Fruit fly (Drosophila melanogaster) whole organism, adult: Measurements from ENCODE around the gene CG14915.

ENCODE experiments used
- CG11617 ChIP-seq: fragments of 200-800 bp; sonication (Bioruptor generic); optimal IDR thresholded peaks from 2 replicates; lab custom pipeline; 2017; ENCODE audit warnings: mild to moderate bottlenecking, missing biosample characterization, missing genetic modification reagents, missing genetic modification characterization
- CG12768 ChIP-seq: fragments of 200-800 bp; sonication (Bioruptor generic); optimal IDR thresholded peaks from 2 replicates; lab custom pipeline; 2017; ENCODE audit warnings: missing biosample characterization, missing genetic modification characterization, mild to moderate bottlenecking, moderate library complexity, missing genetic modification reagents
- CG14711 ChIP-seq: fragments of 200-800 bp; sonication (Bioruptor generic); optimal IDR thresholded peaks from 2 replicates; lab custom pipeline; 2018; ENCODE audit warnings: missing biosample characterization, mild to moderate bottlenecking, missing genetic modification characterization, moderate library complexity
- CG1620 ChIP-seq: fragments of 200-800 bp; sonication (Bioruptor generic); optimal IDR thresholded peaks from 2 replicates; lab custom pipeline; 2016; ENCODE audit warnings: missing biosample characterization, missing genetic modification characterization
- CG33017 ChIP-seq: fragments of 200-800 bp; sonication (Bioruptor generic); optimal IDR thresholded peaks from 2 replicates; lab custom pipeline; 2018; ENCODE audit warnings: missing biosample characterization, mild to moderate bottlenecking, missing genetic modification characterization, moderate library complexity
- CG5204 ChIP-seq: fragments of 200-800 bp; sonication (Bioruptor generic); optimal IDR thresholded peaks from 2 replicates; lab custom pipeline; 2016; ENCODE audit warnings: missing biosample characterization, missing genetic modification characterization
- CG7045 ChIP-seq: fragments of 200-800 bp; sonication (Bioruptor generic); optimal IDR thresholded peaks from 2 replicates; lab custom pipeline; 2017; ENCODE audit warnings: missing biosample characterization, mild to moderate bottlenecking, missing genetic modification characterization
- CG7101 ChIP-seq: fragments of 200-800 bp; sonication (Bioruptor generic); optimal IDR thresholded peaks from 2 replicates; lab custom pipeline; 2018; ENCODE audit warnings: missing biosample characterization, mild to moderate bottlenecking, missing genetic modification characterization, moderate library complexity
- Clk ChIP-seq: fragments of 200-800 bp; sonication (Bioruptor generic); optimal IDR thresholded peaks from 2 replicates; lab custom pipeline; 2017; ENCODE audit warnings: missing biosample characterization, missing genetic modification characterization
- Crg-1 ChIP-seq: fragments of 200-800 bp; sonication (Bioruptor generic); optimal IDR thresholded peaks from 2 replicates; lab custom pipeline; 2016; ENCODE audit warnings: missing biosample characterization, missing genetic modification characterization
- Hr96 ChIP-seq: fragments of 200-800 bp; sonication (Bioruptor generic); optimal IDR thresholded peaks from 2 replicates; lab custom pipeline; 2016; ENCODE audit warnings: missing biosample characterization, missing genetic modification characterization
- Mnt ChIP-seq: fragments of 200-800 bp; sonication (Bioruptor generic); optimal IDR thresholded peaks from 2 replicates; lab custom pipeline; 2016; ENCODE audit warnings: missing biosample characterization, mild to moderate bottlenecking, missing genetic modification characterization
- bab1 ChIP-seq: fragments of 200-800 bp; sonication (Bioruptor generic); optimal IDR thresholded peaks from 3 replicates; lab custom pipeline; 2019; ENCODE audit warnings: missing biosample characterization, mild to moderate bottlenecking, missing genetic modification characterization, moderate library complexity
- cic ChIP-seq: fragments of 200-800 bp; sonication (Bioruptor generic); optimal IDR thresholded peaks from 2 replicates; lab custom pipeline; 2017; ENCODE audit warnings: missing biosample characterization, mild to moderate bottlenecking, missing genetic modification characterization, moderate library complexity
- cnc ChIP-seq, 2 experiments: fragments of >200 bp; optimal IDR thresholded peaks; 2 replicates each; lab custom pipeline; 2017
- kay ChIP-seq: fragments of 200-800 bp; sonication (Bioruptor generic); peaks from one replicate; lab custom pipeline; 2016; ENCODE audit warnings: missing biosample characterization, missing genetic modification characterization, borderline replicate concordance
- ovo ChIP-seq: fragments of 200-800 bp; sonication (Bioruptor generic); optimal IDR thresholded peaks from 2 replicates; lab custom pipeline; 2016; ENCODE audit warnings: missing biosample characterization, missing genetic modification characterization
- pad ChIP-seq: fragments of 200-800 bp; sonication (Bioruptor generic); optimal IDR thresholded peaks from 3 replicates; lab custom pipeline; 2017; ENCODE audit warnings: missing biosample characterization, missing genetic modification characterization, mild to moderate bottlenecking, moderate library complexity, missing genetic modification reagents
- tj ChIP-seq: fragments of 200-800 bp; sonication (Bioruptor generic); optimal IDR thresholded peaks from 3 replicates; lab custom pipeline; 2017; ENCODE audit warnings: missing biosample characterization, mild to moderate bottlenecking, missing genetic modification characterization, moderate library complexity
- toe ChIP-seq: fragments of 200-800 bp; sonication (Bioruptor generic); optimal IDR thresholded peaks from 2 replicates; lab custom pipeline; 2016; ENCODE audit warnings: missing biosample characterization, missing genetic modification characterization

Gene CG14915

DNA sequence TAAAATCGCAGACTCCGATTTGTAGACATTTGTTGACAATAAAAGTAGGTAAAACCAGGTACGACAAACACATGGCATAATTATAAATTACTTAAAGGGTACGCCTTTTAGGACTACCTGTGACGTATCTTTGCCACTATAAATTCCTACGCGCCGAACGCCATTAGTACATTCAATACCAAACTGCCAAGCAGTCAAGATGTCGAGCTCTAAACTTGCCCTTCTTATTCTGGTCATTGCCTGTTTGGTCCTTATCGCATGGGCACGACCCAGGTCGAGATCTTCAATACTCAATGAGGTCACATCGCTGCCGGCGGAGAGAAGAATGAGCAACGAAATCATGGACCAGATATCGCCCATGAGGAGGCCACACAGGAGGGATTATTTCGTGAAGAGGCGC lies at the start of gene CG14915:
Gene CG14915, plus strand, starts transcription at position 166 of the 400 bp plus-strand sequence.
- TF ChIP-seq pad = no peak
- no peak for TF ChIP-seq tj (GFP tag; lab: Kevin White, UChicago)
- no peak for TF ChIP-seq CG14711
- TF ChIP-seq Mnt = no peak
- TF ChIP-seq CG5204 = no peak
- TF ChIP-seq Crg-1 (GFP tag; lab: Kevin White, UChicago) = no peak
- TF ChIP-seq CG12768 = no peak
- TF ChIP-seq cnc (optimal IDR thresholded peaks at IDR 0.05; lab: Kevin White, UChicago) = no peak
- TF ChIP-seq cic = no peak
- no peak for TF ChIP-seq kay
- TF ChIP-seq Hr96 (GFP tag; lab: Kevin White, UChicago) = no peak

DNA sequence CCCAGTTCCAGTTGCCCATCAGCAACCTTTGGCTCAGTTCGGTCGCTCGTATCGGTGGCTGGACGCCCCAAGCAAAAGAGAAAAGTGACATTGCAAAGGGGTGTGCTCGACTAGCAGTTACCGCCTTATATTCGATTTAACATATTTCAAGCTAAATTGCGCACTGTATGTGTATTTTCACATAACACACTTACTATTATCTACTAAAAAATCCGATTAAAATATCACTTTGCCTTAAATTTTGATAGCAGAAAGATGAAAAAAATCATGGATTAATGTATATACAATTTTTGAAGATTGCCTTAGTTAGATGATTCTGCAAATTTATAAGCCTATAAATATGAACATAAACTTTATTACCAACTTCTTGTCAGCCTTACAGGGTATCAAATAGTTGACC lies 49.2 kb upstream of the CG14915 start:
- no peak for TF ChIP-seq CG11617 (GFP tag; lab: Kevin White, UChicago)
- TF ChIP-seq pad = no peak
- TF ChIP-seq CG7101 (tag; lab: Kevin White, UChicago) = no peak

DNA sequence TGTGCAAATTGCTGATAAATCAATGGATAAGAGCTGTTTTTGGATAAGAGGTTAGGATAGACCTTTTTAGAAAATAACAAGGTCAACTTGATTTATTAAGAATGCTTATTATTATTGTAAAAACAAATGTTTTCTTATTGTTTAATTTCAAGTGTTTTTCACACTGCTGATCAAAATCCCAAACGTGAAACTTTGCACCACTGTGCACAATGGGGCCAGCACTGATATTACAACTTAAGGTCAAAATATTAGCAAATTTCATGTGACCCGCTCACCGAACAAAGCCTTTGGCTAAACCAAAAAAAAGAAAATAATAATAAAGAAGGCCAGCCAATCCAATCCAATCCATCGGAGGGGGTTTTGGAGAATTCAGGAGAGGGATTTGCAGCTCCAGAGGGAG lies 48.0 kb upstream of the CG14915 start:
- TF ChIP-seq Crg-1 (GFP tag; lab: Kevin White, UChicago) (no peak), cic (no peak), CG12768 (no peak), Hr96 (GFP tag; lab: Kevin White, UChicago) (no peak), kay (no peak), CG7101 (tag; lab: Kevin White, UChicago) (no peak), CG1620 (GFP tag; lab: Kevin White, UChicago) (no peak)

DNA sequence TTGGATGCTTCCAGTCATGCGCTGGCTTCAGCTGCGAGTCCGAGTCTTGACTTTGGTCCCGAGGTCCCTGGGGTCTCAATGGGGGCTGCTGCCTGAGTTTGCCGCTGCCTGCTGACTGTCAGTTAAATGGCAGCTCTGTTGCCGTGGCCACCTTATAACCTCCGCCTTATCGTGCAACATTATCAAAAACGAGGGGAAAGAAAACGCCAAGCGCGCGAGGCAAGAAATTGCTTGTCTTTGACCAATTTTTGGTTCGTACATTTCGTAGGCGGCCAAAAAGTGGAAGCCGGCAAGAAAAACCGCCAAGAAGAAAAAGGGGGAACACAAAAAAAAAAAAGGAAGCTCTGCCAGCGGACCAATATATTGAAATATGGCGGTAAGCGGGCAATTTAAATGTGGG lies 47.0 kb upstream of the CG14915 start:
- TF ChIP-seq cnc (optimal IDR thresholded peaks at IDR 0.05; lab: Kevin White, UChicago) (no peak), CG12768 (no peak), ovo (GFP tag; lab: Kevin White, UChicago) (no peak), CG11617 (GFP tag; lab: Kevin White, UChicago) (no peak), cic (no peak), CG14711 (no peak), CG33017 (no peak), Mnt (no peak), Crg-1 (GFP tag; lab: Kevin White, UChicago) (no peak), bab1 (GFP tag; lab: Kevin White, UChicago) (no peak), Clk (GFP tag; lab: Kevin White, UChicago) (no peak), toe (GFP tag; lab: Kevin White, UChicago) (no peak), CG7101 (tag; lab: Kevin White, UChicago) (no peak), CG5204 (no peak), tj (GFP tag; lab: Kevin White, UChicago) (no peak), kay (no peak), pad (no peak), Hr96 (GFP tag; lab: Kevin White, UChicago) (no peak)

DNA sequence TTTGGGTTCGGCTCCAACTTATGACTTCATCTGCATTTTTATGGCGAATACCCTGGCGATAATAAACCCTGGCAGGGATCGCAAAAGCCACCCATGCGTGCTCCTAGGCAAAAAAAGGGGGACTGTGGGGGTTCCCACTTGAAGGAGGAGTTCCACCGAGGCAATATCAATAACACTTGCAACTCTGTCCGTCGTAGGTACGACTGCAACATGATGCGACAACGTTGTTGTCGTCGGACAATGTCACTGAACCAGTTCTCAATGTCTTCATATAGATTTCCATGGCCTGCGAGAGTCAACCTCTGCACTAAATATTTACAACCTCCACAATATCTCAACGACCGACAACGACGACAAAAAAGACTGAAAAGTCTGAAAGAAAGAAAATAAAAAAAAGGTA lies 43.6 kb upstream of the CG14915 start:
- no peak for TF ChIP-seq cnc (optimal IDR thresholded peaks at IDR 0.05; lab: Kevin White, UChicago)

DNA sequence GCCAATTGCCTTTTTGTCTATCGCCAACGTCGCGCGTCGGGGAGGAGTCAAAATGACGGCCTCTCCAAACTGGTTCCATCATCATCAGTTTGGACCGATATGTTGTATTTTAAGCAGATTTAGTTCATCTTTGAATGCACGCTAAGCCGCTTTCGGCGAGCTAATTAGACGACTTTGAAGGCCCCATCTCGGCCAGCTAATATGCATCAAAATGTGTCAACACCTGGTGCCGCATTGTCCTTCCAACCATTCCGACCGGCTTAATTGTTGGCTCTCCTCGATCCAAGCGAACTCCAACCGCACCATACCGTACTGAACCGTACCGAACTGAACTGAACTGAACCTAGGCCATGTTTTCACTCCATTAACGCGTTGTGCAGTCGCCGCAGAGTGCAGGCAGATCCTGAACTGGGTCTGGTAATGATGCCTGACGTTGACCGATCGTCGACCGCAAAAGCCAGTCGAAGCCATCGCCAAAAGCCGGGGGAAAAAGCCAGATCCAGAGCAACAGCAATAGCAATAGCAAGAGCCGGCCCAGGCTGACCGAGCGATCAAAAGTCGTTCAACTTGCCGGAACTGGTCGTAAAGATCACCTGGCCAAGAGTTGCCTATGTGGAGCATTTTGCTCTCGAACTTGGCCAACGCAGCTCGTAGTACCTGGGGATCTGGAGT lies 42.9 kb upstream of the CG14915 start:
- no peak for TF ChIP-seq CG1620 (GFP tag; lab: Kevin White, UChicago)
- TF ChIP-seq CG7045 (GFP tag; lab: Kevin White, UChicago) = no peak
- no peak for TF ChIP-seq kay
- no peak for TF ChIP-seq bab1 (GFP tag; lab: Kevin White, UChicago)
- no peak for TF ChIP-seq ovo (GFP tag; lab: Kevin White, UChicago)
- no peak for TF ChIP-seq CG14711
- no peak for TF ChIP-seq Crg-1 (GFP tag; lab: Kevin White, UChicago)
- no peak for TF ChIP-seq CG11617 (GFP tag; lab: Kevin White, UChicago)
- TF ChIP-seq CG5204 = no peak

DNA sequence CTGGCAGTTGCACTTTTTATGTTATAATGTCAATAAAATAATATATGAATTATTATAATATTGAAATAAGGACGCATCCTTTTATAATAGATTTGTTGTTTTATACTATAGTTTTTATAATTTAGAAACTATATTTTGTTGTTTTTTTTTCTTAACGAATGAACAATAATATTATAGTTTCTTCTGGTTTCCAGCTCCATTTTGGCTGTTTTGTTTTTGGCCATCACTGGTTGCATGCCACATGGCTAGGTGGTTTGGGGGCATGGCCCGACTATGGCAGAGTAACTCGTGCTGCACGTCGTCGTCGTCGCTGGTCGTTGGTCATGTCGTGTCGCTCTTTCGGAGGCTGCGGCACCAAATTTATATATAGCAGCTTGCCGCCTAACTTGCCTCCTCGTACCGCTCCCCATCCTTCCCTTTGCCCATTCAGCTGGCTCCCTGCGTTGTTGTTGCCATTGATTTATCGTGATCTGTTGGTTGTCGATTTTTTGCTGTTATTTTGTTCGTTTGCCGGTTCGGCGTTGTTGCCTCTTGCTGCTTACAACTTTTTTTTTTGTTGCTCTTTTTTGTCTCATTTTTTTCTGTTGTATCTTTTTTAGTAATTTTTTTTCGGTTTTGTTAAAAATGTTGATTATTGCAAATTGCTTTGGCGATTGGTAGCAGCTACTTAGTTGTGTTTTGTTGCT lies 38.4 kb upstream of the CG14915 start:
- TF ChIP-seq ovo (GFP tag; lab: Kevin White, UChicago) = no peak
- no peak for TF ChIP-seq cnc (optimal IDR thresholded peaks at IDR 0.05; lab: Kevin White, UChicago)
- TF ChIP-seq CG1620 (GFP tag; lab: Kevin White, UChicago) = no peak
- no peak for TF ChIP-seq tj (GFP tag; lab: Kevin White, UChicago)
- no peak for TF ChIP-seq CG12768
- no peak for TF ChIP-seq CG7045 (GFP tag; lab: Kevin White, UChicago)
- TF ChIP-seq Crg-1 (GFP tag; lab: Kevin White, UChicago) = no peak
- TF ChIP-seq CG14711 = no peak
- no peak for TF ChIP-seq toe (GFP tag; lab: Kevin White, UChicago)
- no peak for TF ChIP-seq CG33017
- no peak for TF ChIP-seq cic
- no peak for TF ChIP-seq pad
- no peak for TF ChIP-seq bab1 (GFP tag; lab: Kevin White, UChicago)
- no peak for TF ChIP-seq Hr96 (GFP tag; lab: Kevin White, UChicago)
- no peak for TF ChIP-seq kay
- TF ChIP-seq Clk (GFP tag; lab: Kevin White, UChicago) = no peak
